Worm (Caenorhabditis elegans): ENCODE data around the gene tpp-2.

Gene tpp-2

DNA sequence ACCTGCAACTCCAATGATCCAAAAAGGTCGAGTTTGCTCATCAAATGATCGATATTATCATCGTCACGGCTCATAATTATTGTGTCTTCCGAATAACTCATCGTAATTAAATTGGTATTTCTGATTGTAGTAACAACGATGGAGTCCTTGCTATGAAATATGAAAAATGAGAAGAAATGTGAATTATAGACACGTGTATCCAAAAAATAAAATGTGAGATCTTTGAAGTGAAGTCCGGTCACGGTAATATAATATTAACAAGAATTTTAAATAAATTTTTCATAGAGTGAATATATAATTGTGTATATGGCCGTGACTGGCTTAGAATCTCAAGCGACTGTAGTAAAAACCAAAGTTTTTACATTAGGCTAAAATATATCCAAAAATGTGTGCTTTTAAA, 30.3 kb downstream of the tpp-2 start, which contains the start of gene H12I13.1:
H12I13.1 (minus strand) TSS at position 101 of the 400 bp plus-strand sequence.
- TF ChIP-seq F23B12.7 (tag; optimal IDR thresholded peaks at IDR 0.05; ENCODE audit: insufficient read depth) (no peak), tbx-9 (tag; optimal IDR thresholded peaks at IDR 0.05; ENCODE audit: borderline replicate concordance) (no peak), snpc-1.3 (tag; optimal IDR thresholded peaks at IDR 0.05; ENCODE audit: insufficient read depth) (no peak), ztf-3 (GFP tag; optimal IDR thresholded peaks at IDR 0.05) (no peak), tbp1 (GFP tag; optimal IDR thresholded peaks at IDR 0.05) (no peak), Y67H2A.10 (GFP tag; conservative IDR thresholded peaks at IDR 0.05) (no peak), ceh-91 (GFP tag; IDR thresholded peaks at IDR 0.05) (no peak), F39B2.1 (GFP tag; IDR thresholded peaks at IDR 0.05) (no peak), rcor-1 (GFP tag; IDR thresholded peaks at IDR 0.05) (no peak), cebp-1 (GFP tag; IDR thresholded peaks at IDR 0.05) (no peak), cebp-1 (tag; optimal IDR thresholded peaks at IDR 0.05) (no peak), ets-4 (GFP tag; optimal IDR thresholded peaks at IDR 0.05) (no peak), him-1 (tag; optimal IDR thresholded peaks at IDR 0.05) (no peak), nfya-1 (tag; optimal IDR thresholded peaks at IDR 0.05; ENCODE audit: borderline replicate concordance, insufficient read depth) (no peak), sea-2 (GFP tag; IDR thresholded peaks at IDR 0.05) (no peak)

- TF ChIP-seq ztf-25 (GFP tag; IDR thresholded peaks at IDR 0.05) (no peak), K12H6.12 (tag; optimal IDR thresholded peaks at IDR 0.05) (peak; percentile 41), snpc-4 (GFP tag; optimal IDR thresholded peaks at IDR 0.05) (no peak), snpc-4 (tag; optimal IDR thresholded peaks at IDR 0.05) (peak in 2 of 4 experiments; percentile 33 to 60), F57C9.4 (tag; optimal IDR thresholded peaks at IDR 0.05) (no peak), bed-1 (GFP tag; IDR thresholded peaks at IDR 0.05) (no peak), hmg-20 (GFP tag; IDR thresholded peaks at IDR 0.05) (peak; percentile 48; the same call in 1 of the 2 replicates), fkh-3 (tag; optimal IDR thresholded peaks at IDR 0.05) (no peak), F10E7.11 (tag; optimal IDR thresholded peaks at IDR 0.05) (no peak), gei-17 (GFP tag; optimal IDR thresholded peaks at IDR 0.05) (no peak), efl-1 (GFP tag; optimal IDR thresholded peaks at IDR 0.05) (peak; percentile 58), lsy-27 (tag; optimal IDR thresholded peaks at IDR 0.05; ENCODE audit: borderline replicate concordance, insufficient read depth) (no peak), ztf-3 (GFP tag; optimal IDR thresholded peaks at IDR 0.05) (no peak), egrh-3 (GFP tag; IDR thresholded peaks at IDR 0.05) (no peak), mxl-1 (tag; optimal IDR thresholded peaks at IDR 0.05) (no peak), aptf-2 (GFP tag; conservative IDR thresholded peaks at IDR 0.05) (peak; percentile 79), let-526 (GFP tag; IDR thresholded peaks at IDR 0.05) (no peak), zim-3 (tag; optimal IDR thresholded peaks at IDR 0.05) (no peak), attf-5 (GFP tag; optimal IDR thresholded peaks at IDR 0.05) (no peak), him-1 (tag; optimal IDR thresholded peaks at IDR 0.05) (peak; percentile 62), attf-6 (GFP tag; IDR thresholded peaks at IDR 0.05) (no peak), dpff-1 (tag; optimal IDR thresholded peaks at IDR 0.05) (no peak), F39B2.1 (GFP tag; IDR thresholded peaks at IDR 0.05) (no peak), nhr-80 (tag; optimal IDR thresholded peaks at IDR 0.05) (no peak), unc-130 (GFP tag; optimal IDR thresholded peaks at IDR 0.05) (peak; percentile 69), mcd-1 (GFP tag; IDR thresholded peaks at IDR 0.05) (peak; percentile 73), nhr-90 (tag; optimal IDR thresholded peaks at IDR 0.05) (no peak), tlf-1 (GFP tag; optimal IDR thresholded peaks at IDR 0.05) (no peak), snpc-1.1 (tag; optimal IDR thresholded peaks at IDR 0.05; ENCODE audit: insufficient read depth) (no peak), F57A8.1 (GFP tag; optimal IDR thresholded peaks at IDR 0.05) (no peak), hlh-12 (tag; optimal IDR thresholded peaks at IDR 0.05) (no peak), rpc-1 (optimal IDR thresholded peaks at IDR 0.05) (no peak), rpc-1 (tag; optimal IDR thresholded peaks at IDR 0.05) (no peak), athp-1 (tag; optimal IDR thresholded peaks at IDR 0.05) (peak; percentile 4), ceh-58 (GFP tag; IDR thresholded peaks at IDR 0.05) (no peak), cebp-1 (GFP tag; IDR thresholded peaks at IDR 0.05) (no peak), cebp-1 (tag; optimal IDR thresholded peaks at IDR 0.05) (no peak), snpc-3.4 (tag; optimal IDR thresholded peaks at IDR 0.05) (peak; percentile 23)
Observed at ce11 chrII:6061495-6061894, 35.9 kb downstream of the tpp-2 start.
